Worm (Caenorhabditis elegans) whole organism, L4 larva: Measurements from ENCODE around the gene nhr-103.

Experiments
- ces-1 ChIP-seq: fragments of 150-350 bp; sonication (generic microtip); optimal IDR thresholded peaks from 4 replicates; lab custom pipeline; 2014; ENCODE audit warnings: missing biosample characterization, missing genetic modification reagents, missing genetic modification characterization
- daf-16 ChIP-seq, 3 experiments: sonication (generic microtip); optimal IDR thresholded peaks; 2 replicates each; lab custom pipeline; 2016 to 2017; ENCODE audit warnings: missing genetic modification characterization in 3 of 3, missing genetic modification reagents in 3 of 3, mild to moderate bottlenecking in 2 of 3, missing compliant biosample characterization in 2 of 3, missing biosample characterization in 1 of 3, moderate library complexity in 1 of 3
- dmd-9 ChIP-seq: fragments of 200-800 bp; sonication (Bioruptor generic); IDR thresholded peaks from 2 replicates; pipeline ENCODE4 v1.3.6; 2022; ENCODE audit warnings: missing genetic modification reagents, missing genetic modification characterization, missing compliant biosample characterization
- egl-43 ChIP-seq: fragments of 200-800 bp; sonication (Bioruptor generic); IDR thresholded peaks from 2 replicates; pipeline ENCODE4 v1.3.6; 2022; ENCODE audit warnings: missing genetic modification reagents, missing genetic modification characterization, missing compliant biosample characterization
- fkh-10 ChIP-seq: fragments of 150-350 bp; optimal IDR thresholded peaks from 2 replicates; lab custom pipeline; 2014; ENCODE audit warnings: missing biosample characterization, missing genetic modification reagents, missing genetic modification characterization
- lin-13 ChIP-seq: fragments of 150-350 bp; optimal IDR thresholded peaks from 2 replicates; lab custom pipeline; 2014; ENCODE audit warnings: missing biosample characterization, missing genetic modification reagents, missing genetic modification characterization
- lin-29 ChIP-seq: fragments of 200-800 bp; sonication (Bioruptor generic); IDR thresholded peaks from 2 replicates; pipeline ENCODE4 v1.3.6; 2022; ENCODE audit warnings: missing genetic modification reagents, missing genetic modification characterization, missing compliant biosample characterization
- madf-9 ChIP-seq: fragments of 200-800 bp; sonication (Bioruptor generic); conservative IDR thresholded peaks from 2 replicates; pipeline ENCODE4 v1.3.6; 2022; ENCODE audit warnings: missing genetic modification reagents, missing genetic modification characterization, missing compliant biosample characterization
- mdl-1 ChIP-seq, 2 experiments: fragments of 150-350 bp in 1 of 2; sonication (generic microtip) in 1 of 2; optimal IDR thresholded peaks; 2 replicates each; lab custom pipeline; 2014 to 2017; ENCODE audit warnings: missing biosample characterization in 2 of 2, missing genetic modification characterization in 2 of 2
- nhr-77 ChIP-seq: fragments of 150-350 bp; optimal IDR thresholded peaks from 2 replicates; lab custom pipeline; 2014; ENCODE audit warnings: missing biosample characterization, missing genetic modification characterization
- pha-4 ChIP-seq, 2 experiments: fragments of 150-350 bp in 1 of 2; fragments of 200-800 bp in 1 of 2; sonication (Bioruptor generic) in 1 of 2; IDR thresholded peaks in 1 of 2; optimal IDR thresholded peaks in 1 of 2; 2 replicates each; pipeline versions ENCODE4 v1.3.6 to Lab custom; 2014 to 2022; ENCODE audit warnings: missing genetic modification characterization in 2 of 2, missing genetic modification reagents in 2 of 2, missing biosample characterization in 1 of 2, missing compliant biosample characterization in 1 of 2
- saeg-2 ChIP-seq: fragments of 200-800 bp; sonication (Bioruptor generic); IDR thresholded peaks from 2 replicates; pipeline ENCODE4 v1.3.6; 2022; ENCODE audit warnings: missing genetic modification reagents, missing genetic modification characterization, missing compliant biosample characterization
- unc-62 ChIP-seq, 3 experiments: fragments of 150-350 bp in 1 of 3; sonication (generic microtip); optimal IDR thresholded peaks in 2 of 3; peaks in 1 of 3; 1 replicate in 1 of 3; 2 replicates in 2 of 3; lab custom pipeline; 2014 to 2017; ENCODE audit warnings: missing biosample characterization in 3 of 3, missing genetic modification characterization in 3 of 3, missing genetic modification reagents in 3 of 3, missing genotype in 1 of 3

- TF ChIP-seq pha-4 (GFP tag; IDR thresholded peaks at IDR 0.05; lab: Robert Waterston, UW) (no peak), pha-4 (tag; optimal IDR thresholded peaks at IDR 0.05; lab: Kevin White, UChicago) (no peak), daf-16 (GFP tag; optimal IDR thresholded peaks at IDR 0.05; lab: Kevin White, UChicago) (no peak), daf-16 (tag; optimal IDR thresholded peaks at IDR 0.05; lab: Kevin White, UChicago) (peak; percentile 10), dmd-9 (GFP tag; lab: Robert Waterston, UW) (no peak), ces-1 (GFP tag; lab: Kevin White, UChicago) (no peak), nhr-77 (peak; percentile 14), lin-29 (GFP tag; lab: Robert Waterston, UW) (no peak), unc-62 (GFP tag; optimal IDR thresholded peaks at IDR 0.05 in 1 of 2; lab: Kevin White, UChicago) (peak in 1 of 2 experiments; percentile 35), unc-62 (tag; optimal IDR thresholded peaks at IDR 0.05; lab: Kevin White, UChicago) (no peak), mdl-1 (tag; optimal IDR thresholded peaks at IDR 0.05; lab: Kevin White, UChicago) (no peak), fkh-10 (GFP tag; lab: Kevin White, UChicago) (no peak), madf-9 (GFP tag; lab: Robert Waterston, UW) (no peak), saeg-2 (GFP tag; lab: Robert Waterston, UW) (no peak), lin-13 (no peak), egl-43 (no peak)
Observed at ce11 chrV:2235848-2236247, 10.6 kb downstream of the nhr-103 start, which contains the start of gene cyp-33C4.
